Fruit fly (Drosophila melanogaster) whole organism, embryonic: Measurements from ENCODE around the gene Tengl3.

Experiments used
- CG1233 ChIP-seq: fragments of 200-800 bp; sonication (Bioruptor generic); optimal IDR thresholded peaks from 4 replicates; lab custom pipeline; 2018; ENCODE audit warnings: missing biosample characterization, mild to moderate bottlenecking, missing genetic modification characterization
- CG12744 ChIP-seq: fragments of 200-800 bp; sonication (Bioruptor generic); optimal IDR thresholded peaks from 2 replicates; lab custom pipeline; 2016; ENCODE audit warnings: missing biosample characterization, missing genetic modification characterization
- CG14050 ChIP-seq: fragments of 200-800 bp; sonication (Bioruptor generic); IDR thresholded peaks from 3 replicates; pipeline ENCODE4 v1.3.6; 2022; ENCODE audit warnings: missing biosample characterization, missing genetic modification characterization
- CG1603 ChIP-seq: fragments of 200-800 bp; sonication (Bioruptor generic); optimal IDR thresholded peaks from 2 replicates; lab custom pipeline; 2019; ENCODE audit warnings: missing biosample characterization, mild to moderate bottlenecking, missing genetic modification characterization, moderate library complexity
- CG17328 ChIP-seq: fragments of 200-800 bp; sonication (Bioruptor generic); IDR thresholded peaks from 2 replicates; pipeline ENCODE4 v1.3.6; 2022; ENCODE audit warnings: missing biosample characterization, missing genetic modification characterization
- CG31388 ChIP-seq: fragments of 200-800 bp; sonication (Bioruptor generic); optimal IDR thresholded peaks from 2 replicates; lab custom pipeline; 2016; ENCODE audit warnings: missing biosample characterization, missing genetic modification characterization
- CG32767 ChIP-seq: fragments of 200-800 bp; sonication (Bioruptor generic); IDR thresholded peaks from 2 replicates; pipeline ENCODE4 v1.3.6; 2022; ENCODE audit warnings: missing biosample characterization, missing genetic modification characterization
- CG33213 ChIP-seq: fragments of 200-800 bp; sonication (Bioruptor generic); optimal IDR thresholded peaks from 3 replicates; lab custom pipeline; 2016; ENCODE audit warnings: missing biosample characterization, missing genetic modification characterization
- CG33557 ChIP-seq: fragments of 200-800 bp; sonication (Bioruptor generic); optimal IDR thresholded peaks from 2 replicates; lab custom pipeline; 2019; ENCODE audit warnings: missing biosample characterization, mild to moderate bottlenecking, missing genetic modification characterization, moderate library complexity
- CG6689 ChIP-seq: fragments of 200-800 bp; sonication (Bioruptor generic); IDR thresholded peaks from 2 replicates; pipeline ENCODE4 v1.3.6; 2022; ENCODE audit warnings: missing biosample characterization, missing genetic modification characterization
- CG7357 ChIP-seq: fragments of 200-800 bp; sonication (Bioruptor generic); IDR thresholded peaks from 3 replicates; pipeline ENCODE4 v1.3.6; 2022; ENCODE audit warnings: missing biosample characterization, missing genetic modification characterization
- CG7963 ChIP-seq: fragments of 200-800 bp; sonication (Bioruptor generic); IDR thresholded peaks from 3 replicates; pipeline ENCODE4 v1.3.6; 2022; ENCODE audit warnings: missing biosample characterization, missing genetic modification characterization; ENCODE audit not compliant: partially characterized antibody
- CG8388 ChIP-seq: fragments of 200-800 bp; sonication (Bioruptor generic); optimal IDR thresholded peaks from 2 replicates; lab custom pipeline; 2019; ENCODE audit warnings: missing biosample characterization, mild to moderate bottlenecking, missing genetic modification characterization, moderate library complexity
- CG9727 ChIP-seq: fragments of 200-800 bp; sonication (Bioruptor generic); optimal IDR thresholded peaks from 3 replicates; lab custom pipeline; 2017; ENCODE audit warnings: missing biosample characterization, mild to moderate bottlenecking, missing genetic modification characterization
- CG9817 ChIP-seq: fragments of 200-800 bp; sonication (Bioruptor generic); optimal IDR thresholded peaks from 2 replicates; lab custom pipeline; 2018; ENCODE audit warnings: missing biosample characterization, mild to moderate bottlenecking, missing genetic modification characterization, moderate library complexity
- Dp ChIP-seq: fragments of 200-800 bp; sonication (Bioruptor generic); optimal IDR thresholded peaks from 2 replicates; lab custom pipeline; 2018; ENCODE audit warnings: missing biosample characterization, mild to moderate bottlenecking, missing genetic modification characterization, moderate library complexity
- Elba2 ChIP-seq: fragments of 200-800 bp; sonication (Bioruptor generic); optimal IDR thresholded peaks from 3 replicates; lab custom pipeline; 2016; ENCODE audit warnings: missing biosample characterization, missing genetic modification characterization
- Ets65A ChIP-seq: fragments of 200-800 bp; sonication (Bioruptor generic); peaks from one replicate; lab custom pipeline; 2016; ENCODE audit warnings: missing biosample characterization, missing genetic modification characterization
- Hmr ChIP-seq: fragments of 200-800 bp; sonication (Bioruptor generic); optimal IDR thresholded peaks from 3 replicates; lab custom pipeline; 2017; ENCODE audit warnings: mild to moderate bottlenecking, missing biosample characterization, missing genetic modification reagents, missing genetic modification characterization
- Hr39 ChIP-seq: fragments of >200 bp; optimal IDR thresholded peaks from 2 replicates; lab custom pipeline; 2017
- Mes4 ChIP-seq: fragments of 200-800 bp; sonication (Bioruptor generic); optimal IDR thresholded peaks from 2 replicates; lab custom pipeline; 2016; ENCODE audit warnings: missing biosample characterization, missing genetic modification characterization
- Nf-YA ChIP-seq: fragments of 200-800 bp; sonication (Bioruptor generic); IDR thresholded peaks from 2 replicates; pipeline ENCODE4 v1.3.6; 2022; ENCODE audit warnings: missing biosample characterization, missing genetic modification characterization
- Nf-YC ChIP-seq: fragments of 200-800 bp; optimal IDR thresholded peaks from 3 replicates; lab custom pipeline; 2019; ENCODE audit warnings: missing biosample characterization, mild to moderate bottlenecking, missing genetic modification characterization, moderate library complexity
- Sox102F ChIP-seq: fragments of 200-800 bp; sonication (Bioruptor generic); optimal IDR thresholded peaks from 2 replicates; lab custom pipeline; 2018; ENCODE audit warnings: missing biosample characterization, mild to moderate bottlenecking, missing genetic modification characterization, moderate library complexity
- YL-1 ChIP-seq: fragments of 200-800 bp; sonication (Bioruptor generic); optimal IDR thresholded peaks from 3 replicates; lab custom pipeline; 2017; ENCODE audit warnings: missing biosample characterization, mild to moderate bottlenecking, missing genetic modification characterization
- ara ChIP-seq: fragments of 200-800 bp; sonication (Bioruptor generic); IDR thresholded peaks from 2 replicates; pipeline ENCODE4 v1.3.6; 2022; ENCODE audit warnings: missing biosample characterization, missing genetic modification characterization
- bcd ChIP-seq: fragments of 200-800 bp; sonication (Bioruptor generic); optimal IDR thresholded peaks from 2 replicates; lab custom pipeline; 2017; ENCODE audit warnings: missing biosample characterization, mild to moderate bottlenecking, missing genetic modification characterization
- cg ChIP-seq: fragments of 200-800 bp; sonication (Bioruptor generic); optimal IDR thresholded peaks from 3 replicates; lab custom pipeline; 2019; ENCODE audit warnings: missing biosample characterization, mild to moderate bottlenecking, missing genetic modification characterization, moderate library complexity
- chif ChIP-seq, 2 experiments: fragments of 200-800 bp; sonication (Bioruptor generic); optimal IDR thresholded peaks; 3 replicates each; lab custom pipeline; 2016; ENCODE audit warnings: missing biosample characterization in 2 of 2, missing genetic modification characterization in 2 of 2
- dysf ChIP-seq: fragments of 200-800 bp; sonication (Bioruptor generic); IDR thresholded peaks from 3 replicates; pipeline ENCODE4 v1.3.6; 2022; ENCODE audit warnings: missing biosample characterization, missing genetic modification characterization
- gce ChIP-seq: fragments of 200-800 bp; sonication (Bioruptor generic); IDR thresholded peaks from 3 replicates; pipeline ENCODE4 v1.3.6; 2022; ENCODE audit warnings: missing biosample characterization, missing genetic modification characterization
- gem ChIP-seq: fragments of 200-800 bp; sonication (Bioruptor generic); optimal IDR thresholded peaks from 2 replicates; lab custom pipeline; 2019; ENCODE audit warnings: missing biosample characterization, mild to moderate bottlenecking, missing genetic modification characterization, moderate library complexity
- gro ChIP-seq: fragments of 200-800 bp; sonication (Bioruptor generic); optimal IDR thresholded peaks from 2 replicates; lab custom pipeline; 2016; ENCODE audit warnings: missing biosample characterization, missing genetic modification characterization
- insv ChIP-seq, 2 experiments: fragments of 200-800 bp; sonication (Bioruptor generic); optimal IDR thresholded peaks; 3 replicates each; lab custom pipeline; 2016 to 2018; ENCODE audit warnings: missing biosample characterization in 2 of 2, missing genetic modification characterization in 2 of 2
- odd ChIP-seq: fragments of 200-800 bp; sonication (Bioruptor generic); optimal IDR thresholded peaks from 2 replicates; lab custom pipeline; 2017; ENCODE audit warnings: missing biosample characterization, mild to moderate bottlenecking, missing genetic modification characterization
- otp ChIP-seq: fragments of 200-800 bp; sonication (Bioruptor generic); IDR thresholded peaks from 3 replicates; pipeline ENCODE4, ENCODE4 v1.3.6; 2022; ENCODE audit warnings: missing biosample characterization, missing genetic modification characterization
- pan ChIP-seq, 4 experiments: fragments of >200 bp in 3 of 4; fragments of 200-800 bp in 1 of 4; sonication (Bioruptor generic) in 1 of 4; optimal IDR thresholded peaks in 3 of 4; IDR thresholded peaks in 1 of 4; 2 replicates each; pipeline versions ENCODE4 v1.3.6 to Lab custom; 2017 to 2022; ENCODE audit warnings: missing biosample characterization in 2 of 4, missing genetic modification characterization in 2 of 4, mixed read lengths in 1 of 4
- prd ChIP-seq, 3 experiments: fragments of >200 bp in 2 of 3; fragments of 200-800 bp in 1 of 3; sonication (Bioruptor generic) in 1 of 3; optimal IDR thresholded peaks in 2 of 3; IDR thresholded peaks in 1 of 3; 2 replicates in 2 of 3; 3 replicates in 1 of 3; pipeline versions ENCODE4 v1.3.6 to Lab custom; 2017 to 2022; ENCODE audit warnings: missing biosample characterization in 1 of 3, missing genetic modification characterization in 1 of 3
- psq ChIP-seq: fragments of 200-800 bp; sonication (Bioruptor generic); optimal IDR thresholded peaks from 2 replicates; lab custom pipeline; 2017; ENCODE audit warnings: missing biosample characterization, missing genetic modification characterization
- row ChIP-seq: fragments of 200-800 bp; sonication (Bioruptor generic); IDR thresholded peaks from 3 replicates; pipeline ENCODE4 v1.3.6; 2022; ENCODE audit warnings: missing biosample characterization, missing genetic modification characterization
- sens ChIP-seq: fragments of 200-800 bp; sonication (Bioruptor generic); peaks from one replicate; lab custom pipeline; 2016; ENCODE audit warnings: missing biosample characterization, missing genetic modification characterization
- sens-2 ChIP-seq: fragments of 200-800 bp; sonication (Bioruptor generic); IDR thresholded peaks from 2 replicates; pipeline ENCODE4 v1.3.6; 2022; ENCODE audit warnings: missing biosample characterization, missing genetic modification characterization
- seq ChIP-seq: fragments of 200-800 bp; sonication (Bioruptor generic); IDR thresholded peaks from 2 replicates; pipeline ENCODE4 v1.3.6; 2022; ENCODE audit warnings: missing biosample characterization, missing genetic modification characterization
- slbo ChIP-seq: fragments of 200-800 bp; sonication (Bioruptor generic); IDR thresholded peaks from 2 replicates; pipeline ENCODE4 v1.3.6; 2022; ENCODE audit warnings: missing biosample characterization, missing genetic modification characterization
- so ChIP-seq: fragments of 200-800 bp; sonication (Bioruptor generic); IDR thresholded peaks from 3 replicates; pipeline ENCODE4 v1.3.6; 2022; ENCODE audit warnings: missing biosample characterization, missing genetic modification characterization
- tin ChIP-seq: fragments of 200-800 bp; sonication (Bioruptor generic); optimal IDR thresholded peaks from 3 replicates; lab custom pipeline; 2016; ENCODE audit warnings: missing biosample characterization, missing genetic modification characterization
- ttk ChIP-seq: fragments of 200-800 bp; sonication (Bioruptor generic); IDR thresholded peaks from 2 replicates; pipeline ENCODE4 v2.1.2; 2022; ENCODE audit warnings: missing biosample characterization, missing genetic modification characterization
- yki ChIP-seq: fragments of >200 bp; optimal IDR thresholded peaks from 3 replicates; lab custom pipeline; 2018

Tengl3 gene

DNA sequence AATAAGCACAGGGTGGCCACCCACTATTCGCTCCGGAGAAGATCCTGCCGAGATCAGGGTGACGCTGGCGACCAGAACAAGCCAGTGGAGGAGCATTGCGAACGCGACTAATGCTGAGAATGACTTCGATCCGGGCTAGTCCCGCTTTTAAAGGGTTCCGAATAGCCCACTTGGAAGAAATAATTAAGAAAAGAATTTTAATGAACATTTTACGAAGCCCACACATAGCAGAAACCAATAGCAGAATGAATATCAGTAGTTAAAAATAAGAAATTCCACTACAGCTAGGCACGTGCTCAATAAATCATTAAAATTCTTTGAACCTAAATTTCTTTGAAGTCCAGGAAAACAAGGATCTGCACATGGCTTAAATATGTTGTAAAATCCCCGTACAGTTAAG is 13.1 kb upstream of the Tengl3 start, which contains the start of gene Ser12 (continued):
- no peak for TF ChIP-seq CG32767 (GFP tag; lab: Robert Waterston, UW)

DNA sequence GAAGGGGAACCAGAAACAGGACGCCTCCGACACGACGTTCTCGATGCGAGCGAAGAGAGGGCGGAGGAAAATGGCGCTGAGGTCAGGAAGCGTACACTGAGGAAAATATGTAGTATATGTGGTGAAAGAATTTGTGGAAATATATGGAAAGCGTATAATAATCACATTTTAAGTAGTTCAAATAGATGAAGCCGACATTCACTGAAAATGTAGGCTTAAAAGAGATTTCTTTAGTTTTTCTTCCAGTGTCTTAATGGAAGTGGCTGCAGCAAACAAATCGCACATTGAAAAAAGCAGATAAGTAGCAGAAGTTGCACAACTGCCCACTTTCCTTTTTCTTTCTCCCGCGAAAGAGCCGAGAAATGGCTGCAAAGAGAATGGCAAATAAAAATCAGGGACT is 11.5 kb upstream of the Tengl3 start:
- 0 out of 2 replicates have a peak, but pooled peaks have one; percentile 46 for TF ChIP-seq ara
- peak; percentile 93 for TF ChIP-seq Ets65A (GFP tag; lab: Kevin White, UChicago)
- no peak for TF ChIP-seq psq
- TF ChIP-seq CG6689 (GFP tag; lab: Robert Waterston, UW) = 0 out of 2 replicates have a peak, but pooled peaks have one; percentile 27
- TF ChIP-seq CG9727 (GFP tag; lab: Kevin White, UChicago) = no peak
- no peak for TF ChIP-seq Elba2
- peak; percentile 70 for TF ChIP-seq sens (GFP tag; lab: Kevin White, UChicago)
- peak; percentile 7 for TF ChIP-seq Hmr (GFP tag; lab: Kevin White, UChicago)
- peak; percentile 27; the same call in 1 of the 2 replicates for TF ChIP-seq slbo (GFP tag; lab: Robert Waterston, UW)
- TF ChIP-seq row (GFP tag; lab: Robert Waterston, UW) = peak; percentile 32; the same call in 2 of the 3 replicates
- 0 out of 2 replicates have a peak, but pooled peaks have one; percentile 9 for TF ChIP-seq ttk (GFP tag; lab: Robert Waterston, UW)
- no peak for TF ChIP-seq so (GFP tag; lab: Robert Waterston, UW)
- 0 out of 3 replicates have a peak, but pooled peaks have one; percentile 7 for TF ChIP-seq gce
- TF ChIP-seq dysf = 0 out of 3 replicates have a peak, but pooled peaks have one; percentile 31
- TF ChIP-seq gem = peak; percentile 23
- TF ChIP-seq CG7357 (GFP tag; lab: Robert Waterston, UW) = 0 out of 3 replicates have a peak, but pooled peaks have one; percentile 30
- TF ChIP-seq pan (optimal IDR thresholded peaks at IDR 0.05; lab: Kevin White, UChicago) = no peak
- TF ChIP-seq pan (GFP tag; optimal IDR thresholded peaks at IDR 0.05 in 1 of 2, IDR thresholded peaks at IDR 0.05 in 1 of 2) = peak in 1 of 2 experiments; percentile 36
- peak; percentile 26 for TF ChIP-seq Sox102F (GFP tag; lab: Kevin White, UChicago)
- TF ChIP-seq CG17328 (GFP tag; lab: Robert Waterston, UW) = 0 out of 2 replicates have a peak, but pooled peaks have one; percentile 39
- TF ChIP-seq prd (optimal IDR thresholded peaks at IDR 0.05; lab: Kevin White, UChicago) = no peak
- peak; percentile 65; the same call in 2 of the 3 replicates for TF ChIP-seq prd (GFP tag; IDR thresholded peaks at IDR 0.05; lab: Robert Waterston, UW)
- TF ChIP-seq Nf-YC (tag; lab: Kevin White, UChicago) = no peak
- TF ChIP-seq CG1603 = peak; percentile 16
- TF ChIP-seq seq (GFP tag; lab: Robert Waterston, UW) = 0 out of 2 replicates have a peak, but pooled peaks have one; percentile 11
- TF ChIP-seq CG7963 (GFP tag; lab: Robert Waterston, UW) = no peak
- TF ChIP-seq, all 482 proteins: peak for 18

DNA sequence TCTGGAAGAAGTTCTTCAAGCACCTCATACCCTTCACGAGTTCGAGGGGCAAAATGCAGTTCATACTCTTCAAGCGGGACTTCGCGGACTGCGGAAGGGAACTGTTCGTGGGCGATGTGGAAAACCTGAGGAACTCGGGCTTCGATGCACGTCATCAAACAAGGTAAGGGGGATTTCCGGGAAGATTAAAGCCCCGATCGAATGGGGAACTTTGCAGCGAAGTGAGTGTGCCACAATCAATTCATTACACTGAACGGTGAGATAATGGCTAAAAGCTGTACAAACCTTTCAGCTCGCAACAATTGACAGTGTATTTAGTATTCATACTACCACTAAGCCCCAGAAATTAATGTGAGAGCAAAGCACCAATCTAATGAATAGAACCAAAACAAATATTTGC is 4.7 kb upstream of the Tengl3 start:
- TF ChIP-seq tin (GFP tag; lab: Kevin White, UChicago) (no peak), Dp (GFP tag; lab: Kevin White, UChicago) (no peak), CG1233 (no peak), CG9817 (tag; lab: Kevin White, UChicago) (no peak), CG8388 (GFP tag; lab: Kevin White, UChicago) (no peak), sens-2 (no peak), cg (no peak), otp (GFP tag; lab: Robert Waterston, UW) (no peak)

DNA sequence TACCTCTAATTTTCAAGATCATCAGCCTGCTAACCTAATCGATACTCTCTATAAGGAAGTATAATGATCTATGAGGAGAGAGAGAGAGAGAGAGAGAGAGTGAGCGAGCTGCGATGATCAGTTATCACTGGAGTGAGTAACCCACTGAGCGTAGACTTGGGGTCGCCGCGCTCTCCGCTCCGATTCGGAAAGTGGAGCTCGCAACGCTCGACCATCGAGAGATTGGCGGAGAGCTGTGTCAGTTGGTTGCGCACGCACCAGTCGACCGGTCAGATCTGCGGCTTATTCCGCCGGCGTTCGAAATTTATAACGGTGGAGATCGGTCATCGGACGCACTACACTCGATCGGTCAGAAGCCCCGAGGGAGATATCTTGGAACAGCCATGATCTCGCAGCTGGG is 4.1 kb upstream of the Tengl3 start, which contains the start of gene CG4267:
Gene CG4267, plus strand, starts transcription at position 240 of the 400 bp plus-strand sequence.
- no peak for TF ChIP-seq chif (GFP tag; optimal IDR thresholded peaks at IDR 0.05; lab: Kevin White, UChicago)
- no peak for TF ChIP-seq CG12744 (GFP tag; lab: Kevin White, UChicago)
- no peak for TF ChIP-seq Hr39 (lab: Kevin White, UChicago)
- TF ChIP-seq CG33557 (GFP tag; lab: Kevin White, UChicago) = no peak
- no peak for TF ChIP-seq Nf-YA (GFP tag; lab: Robert Waterston, UW)
- no peak for TF ChIP-seq CG14050 (GFP tag; lab: Robert Waterston, UW)
- TF ChIP-seq odd (GFP tag; lab: Kevin White, UChicago) = no peak
- no peak for TF ChIP-seq CG31388 (GFP tag; lab: Kevin White, UChicago)
- TF ChIP-seq insv (GFP tag; optimal IDR thresholded peaks at IDR 0.05; lab: Kevin White, UChicago) = no peak
- peak; percentile 40 for TF ChIP-seq gro (GFP tag; lab: Kevin White, UChicago)
- TF ChIP-seq YL-1 (GFP tag; lab: Kevin White, UChicago) = no peak
- peak; percentile 87 for TF ChIP-seq yki (lab: Kevin White, UChicago)
- TF ChIP-seq Mes4 (GFP tag; lab: Kevin White, UChicago) = no peak
- TF ChIP-seq CG7963 (GFP tag; lab: Robert Waterston, UW) = no peak
- no peak for TF ChIP-seq CG33213 (GFP tag; lab: Kevin White, UChicago)
- no peak for TF ChIP-seq bcd (GFP tag; lab: Kevin White, UChicago)
